Fruit fly (Drosophila melanogaster): Measurements from ENCODE around the gene CG13288.

Gene CG13288

dm6 chr3L:5954942-5955341 lies 47.8 kb downstream of the CG13288 start:
- TF ChIP-seq Side (GFP tag; optimal IDR thresholded peaks at IDR 0.05): no peak
- no peak for TF ChIP-seq Med (GFP tag)
- TF ChIP-seq Hand (GFP tag; optimal IDR thresholded peaks at IDR 0.05): no peak
- TF ChIP-seq Mes4 (GFP tag; optimal IDR thresholded peaks at IDR 0.05): no peak
- TF ChIP-seq Ets97D (GFP tag; optimal IDR thresholded peaks at IDR 0.05): no peak
- TF ChIP-seq br (optimal IDR thresholded peaks at IDR 0.05): no peak
- TF ChIP-seq sqz (GFP tag; optimal IDR thresholded peaks at IDR 0.05): no peak
- no peak for TF ChIP-seq chn (GFP tag; optimal IDR thresholded peaks at IDR 0.05)
- TF ChIP-seq Stat92E (GFP tag; optimal IDR thresholded peaks at IDR 0.05): no peak
- TF ChIP-seq esg (GFP tag; conservative IDR thresholded peaks at IDR 0.05): no peak
- TF ChIP-seq sob (GFP tag; IDR thresholded peaks at IDR 0.05): no peak
- TF ChIP-seq CG13624 (GFP tag; optimal IDR thresholded peaks at IDR 0.05): no peak
- no peak for TF ChIP-seq Antp (GFP tag; optimal IDR thresholded peaks at IDR 0.05)
- no peak for TF ChIP-seq Pdp1 (GFP tag; optimal IDR thresholded peaks at IDR 0.05)
- no peak for TF ChIP-seq Sry-β (GFP tag; optimal IDR thresholded peaks at IDR 0.05)
- TF ChIP-seq CG4328 (GFP tag; optimal IDR thresholded peaks at IDR 0.05): no peak
- TF ChIP-seq her (GFP tag; optimal IDR thresholded peaks at IDR 0.05): no peak
- no peak for TF ChIP-seq fu2 (GFP tag; optimal IDR thresholded peaks at IDR 0.05)
- no peak for TF ChIP-seq CG14441 (GFP tag; IDR thresholded peaks at IDR 0.05)
- TF ChIP-seq gem (tag; optimal IDR thresholded peaks at IDR 0.05): no peak

dm6 chr3L:5957163-5957562 lies 50.0 kb downstream of the CG13288 start:
- TF ChIP-seq tll (GFP tag; optimal IDR thresholded peaks at IDR 0.05) (peak in 1 of 2 experiments; percentile 20), Sry-δ (GFP tag; optimal IDR thresholded peaks at IDR 0.05) (no peak), CTCF (GFP tag; optimal IDR thresholded peaks at IDR 0.05) (peak; percentile 73), CG10979 (tag; optimal IDR thresholded peaks at IDR 0.05) (no peak), CG33213 (GFP tag; optimal IDR thresholded peaks at IDR 0.05) (no peak), CG4730 (GFP tag; IDR thresholded peaks at IDR 0.05) (no peak), fru (optimal IDR thresholded peaks at IDR 0.05) (no peak), CG13424 (tag; optimal IDR thresholded peaks at IDR 0.05) (no peak), Dad (GFP tag; optimal IDR thresholded peaks at IDR 0.05) (no peak), onecut (GFP tag; IDR thresholded peaks at IDR 0.05) (0 out of 2 replicates have a peak, but pooled peaks have one; percentile 6), sens (GFP tag) (peak; percentile 32), twi (tag; optimal IDR thresholded peaks at IDR 0.05) (no peak), Deaf1 (tag; optimal IDR thresholded peaks at IDR 0.05) (no peak), tna (GFP tag; IDR thresholded peaks at IDR 0.05; ENCODE audit: partially characterized antibody) (no peak), Ets65A (GFP tag) (peak; percentile 61), crp (GFP tag; optimal IDR thresholded peaks at IDR 0.05) (no peak), CG2116 (GFP tag; optimal IDR thresholded peaks at IDR 0.05) (no peak), sug (tag; optimal IDR thresholded peaks at IDR 0.05) (no peak), wdn (GFP tag; IDR thresholded peaks at IDR 0.05) (no peak), unpg (GFP tag; optimal IDR thresholded peaks at IDR 0.05) (no peak)

dm6 chr3L:5958117-5958516 lies 50.9 kb downstream of the CG13288 start:
- TF ChIP-seq sens (GFP tag) (peak; percentile 35), Ets65A (GFP tag) (peak; percentile 33), CG16779 (GFP tag; IDR thresholded peaks at IDR 0.05) (no peak)
